Fruit fly (Drosophila melanogaster): ENCODE measurements around the gene CG33500.

DNA sequence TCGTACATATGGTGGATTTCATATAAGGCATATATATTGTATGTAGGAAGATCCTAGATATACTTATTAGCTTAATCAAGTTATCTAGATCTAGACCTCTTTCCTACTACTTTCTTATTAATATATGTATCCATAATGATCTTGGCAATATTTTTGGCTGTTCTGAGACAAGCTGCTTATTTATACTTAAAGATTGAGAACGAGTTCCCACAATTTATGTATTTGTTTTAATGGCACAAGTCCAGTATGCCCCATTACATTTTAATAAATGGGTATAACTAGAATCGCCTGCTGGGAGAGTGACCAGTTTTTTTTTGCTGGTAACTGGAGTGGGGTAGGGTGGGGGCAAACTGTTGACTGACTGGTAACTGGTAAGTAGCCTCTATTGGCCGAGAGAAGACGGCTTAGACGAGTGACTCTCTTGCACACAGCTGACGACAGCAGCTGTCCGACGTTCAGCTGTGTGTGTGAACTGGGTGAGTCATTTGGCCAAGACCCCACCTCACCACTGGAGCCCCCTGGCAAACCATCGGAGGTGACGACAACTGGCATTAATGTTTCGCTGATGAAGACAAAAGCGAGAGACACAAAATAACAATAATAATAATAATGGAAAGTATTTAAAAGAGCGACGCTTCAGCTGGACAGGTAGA, 28.5 kb downstream of the CG33500 start:
- TF ChIP-seq Myc (optimal IDR thresholded peaks at IDR 0.05) (no peak), ttk (optimal IDR thresholded peaks at IDR 0.05) (no peak), h (optimal IDR thresholded peaks at IDR 0.05) (no peak), psq (optimal IDR thresholded peaks at IDR 0.05) (no peak)
